Worm (Caenorhabditis elegans) whole organism, L4 larva: ENCODE data around the gene R10E4.11.
A peak's percentile ranks its signal among the peaks of the same experiment; 100 is the strongest.

Experiments used
- F10B5.3 ChIP-seq: sonication (generic microtip); optimal IDR thresholded peaks from 2 replicates; lab custom pipeline; 2016; ENCODE audit warnings: mild to moderate bottlenecking, missing genetic modification characterization, missing compliant biosample characterization
- F26F4.8 ChIP-seq: fragments of 200-800 bp; sonication (Bioruptor generic); conservative IDR thresholded peaks from 2 replicates; pipeline ENCODE4 v1.3.6; 2022; ENCODE audit warnings: missing genetic modification characterization, missing compliant biosample characterization
- F37D6.2 ChIP-seq: sonication (generic microtip); optimal IDR thresholded peaks from 2 replicates; lab custom pipeline; 2016; ENCODE audit warnings: mild to moderate bottlenecking, missing genetic modification characterization, missing compliant biosample characterization
- F44E2.7 ChIP-seq: fragments of 200-800 bp; sonication (Bioruptor generic); IDR thresholded peaks from 2 replicates; pipeline ENCODE4 v2.1.2; 2022; ENCODE audit warnings: missing genetic modification characterization, missing compliant biosample characterization
- T20F7.1 ChIP-seq: fragments of 200-800 bp; sonication (Bioruptor generic); optimal IDR thresholded peaks from 2 replicates; lab custom pipeline; 2018; ENCODE audit warnings: mild to moderate bottlenecking, missing genetic modification characterization, missing compliant biosample characterization
- T26A8.4 ChIP-seq: fragments of 200-800 bp; sonication (Bioruptor generic); IDR thresholded peaks from 2 replicates; pipeline ENCODE4 v1.3.6; 2022; ENCODE audit warnings: missing genetic modification characterization, missing compliant biosample characterization
- Y105C5A.15 ChIP-seq: fragments of 200-800 bp; sonication (Bioruptor generic); IDR thresholded peaks from 2 replicates; pipeline ENCODE4 v1.3.6; 2022; ENCODE audit warnings: missing genetic modification characterization, missing compliant biosample characterization
- Y5F2A.4 ChIP-seq: fragments of 200-800 bp; sonication (Bioruptor generic); optimal IDR thresholded peaks from 2 replicates; lab custom pipeline; 2018; ENCODE audit warnings: mild to moderate bottlenecking, missing genetic modification characterization, missing compliant biosample characterization
- ZK546.5 ChIP-seq, 2 experiments: sonication (generic microtip); optimal IDR thresholded peaks; 2 replicates each; lab custom pipeline; 2017; ENCODE audit warnings: missing biosample characterization in 2 of 2, missing genetic modification characterization in 2 of 2
- aly-2 ChIP-seq: sonication (generic microtip); optimal IDR thresholded peaks from 2 replicates; lab custom pipeline; 2018; ENCODE audit warnings: missing biosample characterization, missing genetic modification characterization
- ceh-20 ChIP-seq: fragments of 200-800 bp; sonication (Bioruptor generic); IDR thresholded peaks from 2 replicates; pipeline ENCODE4 v1.3.6; 2022; ENCODE audit warnings: missing genetic modification reagents, missing genetic modification characterization, missing compliant biosample characterization
- ceh-44 ChIP-seq: fragments of 200-800 bp; sonication (Bioruptor generic); IDR thresholded peaks from 2 replicates; pipeline ENCODE4 v1.3.6; 2022; ENCODE audit warnings: missing genetic modification reagents, missing genetic modification characterization, missing compliant biosample characterization
- ceh-62 ChIP-seq: sonication (generic microtip); optimal IDR thresholded peaks from 2 replicates; lab custom pipeline; 2017; ENCODE audit warnings: missing biosample characterization, missing genetic modification characterization
- ceh-82 ChIP-seq: sonication (generic microtip); optimal IDR thresholded peaks from 2 replicates; lab custom pipeline; 2017; ENCODE audit warnings: missing biosample characterization, missing genetic modification characterization
- ces-1 ChIP-seq: fragments of 150-350 bp; sonication (generic microtip); optimal IDR thresholded peaks from 4 replicates; lab custom pipeline; 2014; ENCODE audit warnings: missing biosample characterization, missing genetic modification reagents, missing genetic modification characterization
- cey-2 ChIP-seq: sonication (generic microtip); optimal IDR thresholded peaks from 3 replicates; lab custom pipeline; 2017; ENCODE audit warnings: missing genetic modification characterization, mild to moderate bottlenecking, missing compliant biosample characterization, antibody characterized with exemption, borderline replicate concordance; ENCODE audit not compliant: insufficient read depth
- ctbp-1 ChIP-seq: fragments of 200-800 bp; sonication (Bioruptor generic); IDR thresholded peaks from 2 replicates; pipeline ENCODE4 v1.3.6; 2022; ENCODE audit warnings: missing genetic modification reagents, missing genetic modification characterization, missing compliant biosample characterization
- daf-16 ChIP-seq, 3 experiments: sonication (generic microtip); optimal IDR thresholded peaks; 2 replicates each; lab custom pipeline; 2016 to 2017; ENCODE audit warnings: missing genetic modification characterization in 3 of 3, missing genetic modification reagents in 3 of 3, mild to moderate bottlenecking in 2 of 3, missing compliant biosample characterization in 2 of 3, missing biosample characterization in 1 of 3, moderate library complexity in 1 of 3
- daf-8 ChIP-seq: fragments of 200-800 bp; sonication (Bioruptor generic); IDR thresholded peaks from 2 replicates; pipeline ENCODE4 v1.3.6; 2022; ENCODE audit warnings: missing genetic modification characterization, missing compliant biosample characterization
- dmd-9 ChIP-seq: fragments of 200-800 bp; sonication (Bioruptor generic); IDR thresholded peaks from 2 replicates; pipeline ENCODE4 v1.3.6; 2022; ENCODE audit warnings: missing genetic modification reagents, missing genetic modification characterization, missing compliant biosample characterization
- dve-1 ChIP-seq: sonication (generic microtip); optimal IDR thresholded peaks from 2 replicates; lab custom pipeline; 2017; ENCODE audit warnings: antibody characterized with exemption, mild to moderate bottlenecking, missing genetic modification characterization, missing compliant biosample characterization; ENCODE audit not compliant: insufficient read depth
- egl-43 ChIP-seq: fragments of 200-800 bp; sonication (Bioruptor generic); IDR thresholded peaks from 2 replicates; pipeline ENCODE4 v1.3.6; 2022; ENCODE audit warnings: missing genetic modification reagents, missing genetic modification characterization, missing compliant biosample characterization
- fkh-10 ChIP-seq: fragments of 150-350 bp; optimal IDR thresholded peaks from 2 replicates; lab custom pipeline; 2014; ENCODE audit warnings: missing biosample characterization, missing genetic modification reagents, missing genetic modification characterization
- fos-1 ChIP-seq: fragments of 150-350 bp; optimal IDR thresholded peaks from 2 replicates; lab custom pipeline; 2014; ENCODE audit warnings: missing biosample characterization, missing genetic modification characterization
- hlh-11 ChIP-seq: fragments of 200-800 bp; sonication (Bioruptor generic); optimal IDR thresholded peaks from 2 replicates; lab custom pipeline; 2018; ENCODE audit warnings: mild to moderate bottlenecking, missing genetic modification characterization, missing compliant biosample characterization
- lin-39 ChIP-seq: fragments of 150-350 bp; optimal IDR thresholded peaks from 2 replicates; lab custom pipeline; 2014; ENCODE audit warnings: missing biosample characterization, missing genetic modification reagents, missing genetic modification characterization
- lir-3 ChIP-seq: sonication (generic microtip); optimal IDR thresholded peaks from 2 replicates; lab custom pipeline; 2016; ENCODE audit warnings: mild to moderate bottlenecking, missing genetic modification characterization, missing compliant biosample characterization
- lsy-2 ChIP-seq, 2 experiments: fragments of 150-350 bp in 1 of 2; sonication (generic microtip) in 1 of 2; optimal IDR thresholded peaks; 2 replicates each; lab custom pipeline; 2014 to 2017; ENCODE audit warnings: missing biosample characterization in 2 of 2, missing genetic modification characterization in 2 of 2
- madf-5 ChIP-seq, 2 experiments: fragments of 200-800 bp; sonication (Bioruptor generic); IDR thresholded peaks; 2 replicates each; pipeline ENCODE4 v1.3.6; 2022; ENCODE audit warnings: missing compliant biosample characterization in 2 of 2, missing genetic modification characterization in 2 of 2
- mdl-1 ChIP-seq, 2 experiments: fragments of 150-350 bp in 1 of 2; sonication (generic microtip) in 1 of 2; optimal IDR thresholded peaks; 2 replicates each; lab custom pipeline; 2014 to 2017; ENCODE audit warnings: missing biosample characterization in 2 of 2, missing genetic modification characterization in 2 of 2
- nhr-10 ChIP-seq: fragments of 150-350 bp; optimal IDR thresholded peaks from 2 replicates; lab custom pipeline; 2014; ENCODE audit warnings: missing biosample characterization, missing genetic modification characterization
- nhr-102 ChIP-seq: sonication (generic microtip); optimal IDR thresholded peaks from 2 replicates; lab custom pipeline; 2016; ENCODE audit warnings: mild to moderate bottlenecking, missing genetic modification characterization, moderate library complexity, missing compliant biosample characterization
- nhr-11 ChIP-seq: fragments of 150-350 bp; optimal IDR thresholded peaks from 2 replicates; lab custom pipeline; 2014; ENCODE audit warnings: missing biosample characterization, missing genetic modification characterization
- nhr-111 ChIP-seq: fragments of 200-800 bp; sonication (Bioruptor generic); optimal IDR thresholded peaks from 2 replicates; lab custom pipeline; 2018; ENCODE audit warnings: mild to moderate bottlenecking, missing genetic modification characterization, missing compliant biosample characterization
- nhr-237 ChIP-seq: sonication (generic microtip); optimal IDR thresholded peaks from 2 replicates; lab custom pipeline; 2017; ENCODE audit warnings: missing biosample characterization, missing genetic modification characterization
- nhr-41 ChIP-seq: fragments of 200-800 bp; sonication (Bioruptor generic); IDR thresholded peaks from 2 replicates; pipeline ENCODE4 v1.3.6; 2022; ENCODE audit warnings: missing genetic modification reagents, missing genetic modification characterization, missing compliant biosample characterization
- nhr-77 ChIP-seq: fragments of 150-350 bp; optimal IDR thresholded peaks from 2 replicates; lab custom pipeline; 2014; ENCODE audit warnings: missing biosample characterization, missing genetic modification characterization
- php-3 ChIP-seq: fragments of 200-800 bp; sonication (Bioruptor generic); IDR thresholded peaks from 2 replicates; pipeline ENCODE4 v1.3.6; 2022; ENCODE audit warnings: missing genetic modification reagents, missing genetic modification characterization, missing compliant biosample characterization
- rbr-2 ChIP-seq: sonication (generic microtip); optimal IDR thresholded peaks from 2 replicates; lab custom pipeline; 2016; ENCODE audit warnings: missing genotype, missing genetic modification characterization, missing compliant biosample characterization
- saeg-2 ChIP-seq: fragments of 200-800 bp; sonication (Bioruptor generic); IDR thresholded peaks from 2 replicates; pipeline ENCODE4 v1.3.6; 2022; ENCODE audit warnings: missing genetic modification reagents, missing genetic modification characterization, missing compliant biosample characterization
- skn-1 ChIP-seq: fragments of 150-350 bp; optimal IDR thresholded peaks from 2 replicates; lab custom pipeline; 2014; ENCODE audit warnings: missing biosample characterization, missing genetic modification characterization
- snpc-1.2 ChIP-seq: fragments of 200-800 bp; sonication (Bioruptor generic); IDR thresholded peaks from 2 replicates; pipeline ENCODE4 v1.3.6; 2022; ENCODE audit warnings: missing genetic modification reagents, missing genetic modification characterization, missing compliant biosample characterization
- spr-1 ChIP-seq: sonication (generic microtip); optimal IDR thresholded peaks from 2 replicates; lab custom pipeline; 2016; ENCODE audit warnings: mild to moderate bottlenecking, missing genetic modification characterization, missing compliant biosample characterization
- spr-3 ChIP-seq: fragments of 200-800 bp; sonication (Bioruptor generic); optimal IDR thresholded peaks from 2 replicates; lab custom pipeline; 2018; ENCODE audit warnings: mild to moderate bottlenecking, missing genetic modification characterization, missing compliant biosample characterization
- tra-1 ChIP-seq: fragments of 200-800 bp; sonication (Bioruptor generic); IDR thresholded peaks from 2 replicates; pipeline ENCODE4 v1.3.6; 2022; ENCODE audit warnings: missing genetic modification reagents, missing genetic modification characterization, missing compliant biosample characterization
- unc-39 ChIP-seq: sonication (generic microtip); optimal IDR thresholded peaks from 2 replicates; lab custom pipeline; 2017; ENCODE audit warnings: missing biosample characterization, missing genetic modification characterization
- unc-62 ChIP-seq, 3 experiments: fragments of 150-350 bp in 1 of 3; sonication (generic microtip); optimal IDR thresholded peaks in 2 of 3; peaks in 1 of 3; 1 replicate in 1 of 3; 2 replicates in 2 of 3; lab custom pipeline; 2014 to 2017; ENCODE audit warnings: missing biosample characterization in 3 of 3, missing genetic modification characterization in 3 of 3, missing genetic modification reagents in 3 of 3, missing genotype in 1 of 3
- vab-7 ChIP-seq: fragments of 200-800 bp; sonication (Bioruptor generic); IDR thresholded peaks from 2 replicates; pipeline ENCODE4 v1.3.6; 2022; ENCODE audit warnings: missing genetic modification reagents, missing genetic modification characterization, missing compliant biosample characterization
- zip-11 ChIP-seq: fragments of 200-800 bp; sonication (Bioruptor generic); IDR thresholded peaks from 2 replicates; pipeline ENCODE4 v1.3.6; 2022; ENCODE audit warnings: missing genetic modification characterization, missing compliant biosample characterization
- ztf-7 ChIP-seq: fragments of 150-350 bp; optimal IDR thresholded peaks from 2 replicates; lab custom pipeline; 2014; ENCODE audit warnings: missing biosample characterization, missing genetic modification characterization

R10E4.11 gene

ce11 chrIII:4317065-4317752 lies 16.4 kb upstream of the R10E4.11 start, which contains the start of gene tag-131:
tag-131 (plus strand) TSS chrIII:4317702.
- TF ChIP-seq ZK546.5 (tag; optimal IDR thresholded peaks at IDR 0.05; lab: Kevin White, UChicago) (no peak), nhr-77 (tag; lab: Kevin White, UChicago) (no peak), ctbp-1 (no peak), unc-62 (GFP tag; optimal IDR thresholded peaks at IDR 0.05 in 1 of 2; lab: Kevin White, UChicago) (peak in 1 of 2 experiments; percentile 83), unc-62 (tag; optimal IDR thresholded peaks at IDR 0.05; lab: Kevin White, UChicago) (no peak), spr-3 (GFP tag; lab: Kevin White, UChicago) (no peak), nhr-111 (GFP tag; lab: Kevin White, UChicago) (no peak), nhr-10 (tag; lab: Kevin White, UChicago) (no peak), ces-1 (GFP tag; lab: Kevin White, UChicago) (no peak), lin-39 (tag; lab: Kevin White, UChicago) (no peak), F37D6.2 (tag; lab: Kevin White, UChicago) (no peak), dmd-9 (no peak), lir-3 (tag; lab: Kevin White, UChicago) (no peak), ceh-62 (tag; lab: Kevin White, UChicago) (no peak), tra-1 (GFP tag; lab: Robert Waterston, UW) (no peak), cey-2 (tag; lab: Kevin White, UChicago) (no peak), egl-43 (GFP tag; lab: Robert Waterston, UW) (no peak), fos-1 (tag; lab: Kevin White, UChicago) (no peak), spr-1 (tag; lab: Kevin White, UChicago) (no peak), rbr-2 (tag; lab: Kevin White, UChicago) (no peak), daf-16 (GFP tag; optimal IDR thresholded peaks at IDR 0.05; lab: Kevin White, UChicago) (peak in 1 of 2 experiments; percentile 5), daf-16 (tag; optimal IDR thresholded peaks at IDR 0.05; lab: Kevin White, UChicago) (no peak), saeg-2 (GFP tag; lab: Robert Waterston, UW) (no peak), T20F7.1 (no peak), F44E2.7 (GFP tag; lab: Robert Waterston, UW) (no peak), F10B5.3 (no peak), madf-5 (GFP tag; IDR thresholded peaks at IDR 0.05; lab: Robert Waterston, UW) (no peak), daf-8 (GFP tag; lab: Robert Waterston, UW) (no peak), hlh-11 (peak; percentile 27), skn-1 (tag; lab: Kevin White, UChicago) (no peak), snpc-1.2 (GFP tag; lab: Robert Waterston, UW) (no peak), F26F4.8 (GFP tag; lab: Robert Waterston, UW) (no peak), ceh-20 (GFP tag; lab: Robert Waterston, UW) (0 out of 2 replicates have a peak, but pooled peaks have one; percentile 25), zip-11 (GFP tag; lab: Robert Waterston, UW) (no peak), ceh-82 (tag; lab: Kevin White, UChicago) (no peak), fkh-10 (GFP tag; lab: Kevin White, UChicago) (no peak), Y5F2A.4 (no peak), dve-1 (tag; lab: Kevin White, UChicago) (peak; percentile 25), nhr-41 (GFP tag; lab: Robert Waterston, UW) (no peak), ztf-7 (tag; lab: Kevin White, UChicago) (no peak), php-3 (GFP tag; lab: Robert Waterston, UW) (no peak), aly-2 (tag; lab: Kevin White, UChicago) (no peak), lsy-2 (tag; optimal IDR thresholded peaks at IDR 0.05; lab: Kevin White, UChicago) (peak in 1 of 2 experiments; percentile 25), nhr-102 (tag; lab: Kevin White, UChicago) (no peak), Y105C5A.15 (GFP tag; lab: Robert Waterston, UW) (no peak), nhr-237 (tag; lab: Kevin White, UChicago) (no peak), mdl-1 (tag; optimal IDR thresholded peaks at IDR 0.05; lab: Kevin White, UChicago) (no peak), ceh-44 (GFP tag; lab: Robert Waterston, UW) (no peak), T26A8.4 (GFP tag; lab: Robert Waterston, UW) (0 out of 2 replicates have a peak, but pooled peaks have one; percentile 40), unc-39 (no peak), nhr-11 (tag; lab: Kevin White, UChicago) (peak; percentile 29), vab-7 (GFP tag; lab: Robert Waterston, UW) (no peak)
